Worm (Caenorhabditis elegans) whole organism, early embryonic: Measurements from ENCODE around the gene fbxa-66.

Source experiments
- hmbx-1 ChIP-seq: sonication (generic microtip); optimal IDR thresholded peaks from 2 replicates; lab custom pipeline; 2016; ENCODE audit warnings: mild to moderate bottlenecking, missing genetic modification characterization, missing compliant biosample characterization
- scrt-1 ChIP-seq: fragments of 200-800 bp; sonication (Bioruptor generic); IDR thresholded peaks from 2 replicates; pipeline ENCODE4 v1.3.6; 2022; ENCODE audit warnings: missing genetic modification characterization, missing compliant biosample characterization

DNA sequence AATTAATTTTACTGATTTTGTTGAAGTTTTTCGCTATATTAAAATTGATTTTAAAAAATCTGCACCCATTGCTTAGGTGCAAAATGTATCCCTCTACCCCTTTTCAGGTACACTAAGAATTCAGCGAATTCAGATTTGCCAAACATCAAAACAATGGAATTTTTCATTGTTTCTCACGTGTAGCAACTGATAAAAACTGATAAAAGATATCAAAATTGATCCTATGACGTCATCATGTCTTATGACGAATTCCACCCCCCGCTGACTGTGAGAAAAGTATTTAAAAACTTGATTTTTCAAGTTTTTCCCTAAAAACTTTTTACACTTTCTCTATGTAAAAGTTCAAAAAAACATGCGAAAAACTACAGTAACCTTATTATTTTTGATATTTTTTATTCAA lies 33.3 kb downstream of the fbxa-66 start, which contains the start of gene Y54F10BM.22:
- no peak for TF ChIP-seq hmbx-1
- TF ChIP-seq scrt-1 (GFP tag; lab: Robert Waterston, UW), result no peak
